Worm (Caenorhabditis elegans): ENCODE results near the gene W06B4.1.
A peak's percentile ranks its signal among the peaks of the same experiment; 100 is the strongest.

The W06B4.1 gene

ce11 chrII:4462842-4463241 lies 8.6 kb upstream of the W06B4.1 start:
- TF ChIP-seq nhr-6 (tag; optimal IDR thresholded peaks at IDR 0.05) (no peak), nhr-25 (tag; optimal IDR thresholded peaks at IDR 0.05) (no peak), ztf-1 (GFP tag; conservative IDR thresholded peaks at IDR 0.05) (no peak), nhr-10 (tag; optimal IDR thresholded peaks at IDR 0.05) (no peak), gmeb-1 (tag; optimal IDR thresholded peaks at IDR 0.05) (no peak), nhr-12 (tag; optimal IDR thresholded peaks at IDR 0.05) (no peak), snpc-4 (tag; optimal IDR thresholded peaks at IDR 0.05) (no peak), C34F6.9 (tag; optimal IDR thresholded peaks at IDR 0.05) (no peak), skn-1 (tag; optimal IDR thresholded peaks at IDR 0.05) (no peak), unc-62 (GFP tag; optimal IDR thresholded peaks at IDR 0.05) (no peak), unc-55 (GFP tag; optimal IDR thresholded peaks at IDR 0.05) (no peak), aly-2 (tag; optimal IDR thresholded peaks at IDR 0.05) (no peak), mdl-1 (tag; optimal IDR thresholded peaks at IDR 0.05) (no peak), ceh-82 (tag; optimal IDR thresholded peaks at IDR 0.05) (no peak)

- TF ChIP-seq skn-1 (tag; optimal IDR thresholded peaks at IDR 0.05) (no peak), nhr-237 (tag; optimal IDR thresholded peaks at IDR 0.05) (no peak), gmeb-1 (tag; optimal IDR thresholded peaks at IDR 0.05) (no peak), alr-1 (tag; optimal IDR thresholded peaks at IDR 0.05) (no peak), peb-1 (tag; optimal IDR thresholded peaks at IDR 0.05) (no peak), mdl-1 (tag; optimal IDR thresholded peaks at IDR 0.05) (no peak), crh-2 (tag; optimal IDR thresholded peaks at IDR 0.05) (no peak), ZK546.5 (tag; optimal IDR thresholded peaks at IDR 0.05) (no peak), fos-1 (tag; optimal IDR thresholded peaks at IDR 0.05) (no peak), C34F6.9 (tag; optimal IDR thresholded peaks at IDR 0.05) (no peak), unc-62 (GFP tag; optimal IDR thresholded peaks at IDR 0.05) (no peak), ama-1 (optimal IDR thresholded peaks at IDR 0.05) (no peak), unc-39 (tag; optimal IDR thresholded peaks at IDR 0.05) (no peak), nhr-21 (tag; optimal IDR thresholded peaks at IDR 0.05) (no peak), nhr-25 (tag; optimal IDR thresholded peaks at IDR 0.05) (no peak), nhr-77 (tag; optimal IDR thresholded peaks at IDR 0.05) (no peak), ceh-82 (tag; optimal IDR thresholded peaks at IDR 0.05) (no peak), R02D3.7 (tag; optimal IDR thresholded peaks at IDR 0.05) (no peak), F13H6.1 (tag; optimal IDR thresholded peaks at IDR 0.05) (no peak)
Measured at ce11 chrII:4467869-4468268, 3.5 kb upstream of the W06B4.1 start, which contains the start of gene W06B4.2. TSS of gene W06B4.2 (plus strand) at chrII:4468169.

ce11 chrII:4468897-4469459 lies 2.4 kb upstream of the W06B4.1 start:
- TF ChIP-seq nhr-77 (tag; optimal IDR thresholded peaks at IDR 0.05) (no peak), fos-1 (tag; optimal IDR thresholded peaks at IDR 0.05) (peak; percentile 67), Y55F3AM.14 (GFP tag; optimal IDR thresholded peaks at IDR 0.05) (no peak)

ce11 chrII:4474005-4474655 lies 2.7 kb downstream of the W06B4.1 start:
- TF ChIP-seq aly-2 (tag; optimal IDR thresholded peaks at IDR 0.05) (no peak), ztf-1 (GFP tag; conservative IDR thresholded peaks at IDR 0.05) (no peak), ceh-82 (tag; optimal IDR thresholded peaks at IDR 0.05) (no peak), elt-1 (tag; optimal IDR thresholded peaks at IDR 0.05) (no peak), nhr-11 (tag; optimal IDR thresholded peaks at IDR 0.05) (no peak), C34F6.9 (tag; optimal IDR thresholded peaks at IDR 0.05) (no peak), lin-13 (GFP tag; optimal IDR thresholded peaks at IDR 0.05) (no peak), ceh-16 (tag; optimal IDR thresholded peaks at IDR 0.05) (no peak), fos-1 (tag; optimal IDR thresholded peaks at IDR 0.05) (no peak), unc-55 (GFP tag; optimal IDR thresholded peaks at IDR 0.05) (no peak), nhr-21 (tag; optimal IDR thresholded peaks at IDR 0.05) (no peak), crh-2 (tag; optimal IDR thresholded peaks at IDR 0.05) (no peak), nhr-10 (tag; optimal IDR thresholded peaks at IDR 0.05) (no peak), sem-4 (tag; optimal IDR thresholded peaks at IDR 0.05) (no peak), nhr-6 (tag; optimal IDR thresholded peaks at IDR 0.05) (no peak), peb-1 (tag; optimal IDR thresholded peaks at IDR 0.05) (no peak), blmp-1 (tag; optimal IDR thresholded peaks at IDR 0.05; ENCODE audit: insufficient read depth) (no peak), nhr-12 (tag; optimal IDR thresholded peaks at IDR 0.05) (no peak)

ce11 chrII:4478303-4478702 lies 6.9 kb downstream of the W06B4.1 start, which contains the start of gene T05C1.1:
TSS of gene T05C1.1 (plus strand) at chrII:4478603.
- TF ChIP-seq Y55F3AM.14 (GFP tag; optimal IDR thresholded peaks at IDR 0.05) = no peak
- TF ChIP-seq nhr-21 (tag; optimal IDR thresholded peaks at IDR 0.05) = no peak
- TF ChIP-seq elt-3 (tag; optimal IDR thresholded peaks at IDR 0.05) = no peak
- no peak for TF ChIP-seq nhr-25 (tag; optimal IDR thresholded peaks at IDR 0.05)
- TF ChIP-seq mab-5 (tag; optimal IDR thresholded peaks at IDR 0.05) = no peak
- TF ChIP-seq unc-55 (GFP tag; optimal IDR thresholded peaks at IDR 0.05) = no peak
- TF ChIP-seq mbf-1 (tag; optimal IDR thresholded peaks at IDR 0.05) = no peak
- no peak for TF ChIP-seq ztf-4 (tag; optimal IDR thresholded peaks at IDR 0.05)
- no peak for TF ChIP-seq peb-1 (tag; optimal IDR thresholded peaks at IDR 0.05)
- no peak for TF ChIP-seq gmeb-1 (tag; optimal IDR thresholded peaks at IDR 0.05)
- TF ChIP-seq nhr-23 (tag; optimal IDR thresholded peaks at IDR 0.05) = no peak
- TF ChIP-seq lin-39 (tag; optimal IDR thresholded peaks at IDR 0.05) = no peak
- no peak for TF ChIP-seq unc-39 (tag; optimal IDR thresholded peaks at IDR 0.05)
- no peak for TF ChIP-seq ceh-16 (tag; optimal IDR thresholded peaks at IDR 0.05)
- TF ChIP-seq blmp-1 (tag; optimal IDR thresholded peaks at IDR 0.05; ENCODE audit: insufficient read depth) = no peak
- no peak for TF ChIP-seq nhr-77 (tag; optimal IDR thresholded peaks at IDR 0.05)

Measured in whole organism, L2 larva.